Fruit fly (Drosophila melanogaster): ENCODE results near the gene Pi3K21B.

- TF ChIP-seq psq (optimal IDR thresholded peaks at IDR 0.05) (no peak), Myc (optimal IDR thresholded peaks at IDR 0.05) (no peak)
Observed at dm6 chr2L:291657-292056, 6.0 kb upstream of the Pi3K21B start, which contains the start of gene CG3625.

Data from Kc167 (cell line).